Fruit fly (Drosophila melanogaster) whole organism, embryonic: Measurements from ENCODE around the gene MEP-1.

Experiments
- CG11085 ChIP-seq: fragments of 200-800 bp; sonication (Bioruptor generic); IDR thresholded peaks from 2 replicates; pipeline ENCODE4 v1.3.6; 2022; ENCODE audit warnings: missing biosample characterization, missing genetic modification characterization
- CG11560 ChIP-seq: fragments of 200-800 bp; sonication (Bioruptor generic); IDR thresholded peaks from 3 replicates; pipeline ENCODE4 v1.3.6; 2022; ENCODE audit warnings: missing biosample characterization, missing genetic modification characterization
- CG12155 ChIP-seq: fragments of 200-800 bp; sonication (Bioruptor generic); optimal IDR thresholded peaks from 3 replicates; lab custom pipeline; 2016; ENCODE audit warnings: missing biosample characterization, missing genetic modification characterization
- CG14860 ChIP-seq: fragments of 200-800 bp; sonication (Bioruptor generic); IDR thresholded peaks from 3 replicates; pipeline ENCODE4 v1.3.6; 2022; ENCODE audit warnings: missing biosample characterization, missing genetic modification characterization; ENCODE audit not compliant: partially characterized antibody
- CG15269 ChIP-seq: fragments of 200-800 bp; sonication (Bioruptor generic); optimal IDR thresholded peaks from 2 replicates; lab custom pipeline; 2018; ENCODE audit warnings: missing biosample characterization, mild to moderate bottlenecking, missing genetic modification characterization, moderate library complexity
- CG15696 ChIP-seq: fragments of 200-800 bp; sonication (Bioruptor generic); optimal IDR thresholded peaks from 2 replicates; lab custom pipeline; 2019; ENCODE audit warnings: missing biosample characterization, mild to moderate bottlenecking, missing genetic modification characterization, moderate library complexity
- CG1647 ChIP-seq: fragments of 200-800 bp; sonication (Bioruptor generic); optimal IDR thresholded peaks from 3 replicates; lab custom pipeline; 2016; ENCODE audit warnings: missing biosample characterization, missing genetic modification characterization
- CG17328 ChIP-seq: fragments of 200-800 bp; sonication (Bioruptor generic); IDR thresholded peaks from 2 replicates; pipeline ENCODE4 v1.3.6; 2022; ENCODE audit warnings: missing biosample characterization, missing genetic modification characterization
- CG17912 ChIP-seq: fragments of 200-800 bp; sonication (Bioruptor generic); optimal IDR thresholded peaks from 2 replicates; lab custom pipeline; 2018; ENCODE audit warnings: missing biosample characterization, mild to moderate bottlenecking, missing genetic modification characterization
- CG3281 ChIP-seq: fragments of 200-800 bp; sonication (Bioruptor generic); optimal IDR thresholded peaks from 3 replicates; lab custom pipeline; 2017; ENCODE audit warnings: missing biosample characterization, mild to moderate bottlenecking, missing genetic modification characterization
- CG4360 ChIP-seq: fragments of 200-800 bp; sonication (Bioruptor generic); IDR thresholded peaks from 2 replicates; pipeline ENCODE4 v1.3.6; 2022; ENCODE audit warnings: missing biosample characterization, missing genetic modification characterization
- CG4404 ChIP-seq: fragments of 200-800 bp; sonication (Bioruptor generic); IDR thresholded peaks from 2 replicates; pipeline ENCODE4 v1.3.6; 2022; ENCODE audit warnings: missing biosample characterization, missing genetic modification characterization
- CG4730 ChIP-seq: fragments of 200-800 bp; sonication (Bioruptor generic); IDR thresholded peaks from 2 replicates; pipeline ENCODE4 v1.3.6; 2022; ENCODE audit warnings: missing biosample characterization, missing genetic modification characterization
- CG5180 ChIP-seq: fragments of 200-800 bp; sonication (Bioruptor generic); optimal IDR thresholded peaks from 3 replicates; lab custom pipeline; 2017; ENCODE audit warnings: missing biosample characterization, missing genetic modification characterization, mild to moderate bottlenecking, moderate library complexity, missing genetic modification reagents
- CG6175 ChIP-seq: fragments of 200-800 bp; sonication (Bioruptor generic); IDR thresholded peaks from 3 replicates; pipeline ENCODE4 v1.3.6; 2022; ENCODE audit warnings: missing biosample characterization, missing genetic modification characterization
- CG7271 ChIP-seq: fragments of 200-800 bp; sonication (Bioruptor generic); optimal IDR thresholded peaks from 2 replicates; lab custom pipeline; 2018; ENCODE audit warnings: missing biosample characterization, mild to moderate bottlenecking, missing genetic modification characterization, moderate library complexity
- CG7745 ChIP-seq: fragments of 200-800 bp; sonication (Bioruptor generic); optimal IDR thresholded peaks from 2 replicates; lab custom pipeline; 2018; ENCODE audit warnings: missing biosample characterization, mild to moderate bottlenecking, missing genetic modification characterization, moderate library complexity
- CG7786 ChIP-seq: fragments of 200-800 bp; sonication (Bioruptor generic); optimal IDR thresholded peaks from 2 replicates; lab custom pipeline; 2016; ENCODE audit warnings: missing biosample characterization, missing genetic modification characterization
- CG7963 ChIP-seq: fragments of 200-800 bp; sonication (Bioruptor generic); IDR thresholded peaks from 3 replicates; pipeline ENCODE4 v1.3.6; 2022; ENCODE audit warnings: missing biosample characterization, missing genetic modification characterization; ENCODE audit not compliant: partially characterized antibody
- CG8388 ChIP-seq: fragments of 200-800 bp; sonication (Bioruptor generic); optimal IDR thresholded peaks from 2 replicates; lab custom pipeline; 2019; ENCODE audit warnings: missing biosample characterization, mild to moderate bottlenecking, missing genetic modification characterization, moderate library complexity
- CG9932 ChIP-seq: fragments of 200-800 bp; sonication (Bioruptor generic); IDR thresholded peaks from 2 replicates; pipeline ENCODE4 v1.3.6; 2022; ENCODE audit warnings: missing biosample characterization, missing genetic modification characterization
- Camta ChIP-seq: fragments of 200-800 bp; sonication (Bioruptor generic); optimal IDR thresholded peaks from 2 replicates; lab custom pipeline; 2016; ENCODE audit warnings: missing biosample characterization, missing genetic modification characterization
- Doc2 ChIP-seq: fragments of 200-800 bp; sonication (Bioruptor generic); IDR thresholded peaks from 2 replicates; pipeline ENCODE4 v1.3.6; 2022; ENCODE audit warnings: missing biosample characterization, missing genetic modification characterization
- Drgx ChIP-seq: fragments of 200-800 bp; sonication (Bioruptor generic); IDR thresholded peaks from 2 replicates; pipeline ENCODE4 v1.3.6; 2022; ENCODE audit warnings: missing biosample characterization, missing genetic modification characterization
- Fer3 ChIP-seq: fragments of 200-800 bp; sonication (Bioruptor generic); optimal IDR thresholded peaks from 2 replicates; lab custom pipeline; 2018; ENCODE audit warnings: missing biosample characterization, mild to moderate bottlenecking, missing genetic modification characterization, moderate library complexity
- HmgZ ChIP-seq: fragments of 200-800 bp; sonication (Bioruptor generic); optimal IDR thresholded peaks from 2 replicates; lab custom pipeline; 2018; ENCODE audit warnings: missing biosample characterization, mild to moderate bottlenecking, missing genetic modification characterization
- Med ChIP-seq: fragments of 200-800 bp; sonication (Bioruptor generic); peaks from one replicate; lab custom pipeline; 2016; ENCODE audit warnings: missing biosample characterization, missing genetic modification characterization, mild to moderate bottlenecking, inconsistent platforms, moderate library complexity
- Spps ChIP-seq: fragments of 200-800 bp; sonication (Bioruptor generic); optimal IDR thresholded peaks from 2 replicates; lab custom pipeline; 2018; ENCODE audit warnings: missing biosample characterization, mild to moderate bottlenecking, missing genetic modification characterization
- Sry-β ChIP-seq: fragments of 200-800 bp; sonication (Bioruptor generic); optimal IDR thresholded peaks from 2 replicates; lab custom pipeline; 2018; ENCODE audit warnings: missing biosample characterization, mild to moderate bottlenecking, missing genetic modification characterization, moderate library complexity
- Usf ChIP-seq: fragments of 200-800 bp; sonication (Bioruptor generic); optimal IDR thresholded peaks from 2 replicates; lab custom pipeline; 2017; ENCODE audit warnings: missing genotype, missing biosample characterization, missing genetic modification characterization
- YL-1 ChIP-seq: fragments of 200-800 bp; sonication (Bioruptor generic); optimal IDR thresholded peaks from 3 replicates; lab custom pipeline; 2017; ENCODE audit warnings: missing biosample characterization, mild to moderate bottlenecking, missing genetic modification characterization
- amos ChIP-seq: fragments of 200-800 bp; sonication (Bioruptor generic); IDR thresholded peaks from 2 replicates; pipeline ENCODE4 v1.3.6; 2022; ENCODE audit warnings: missing biosample characterization, missing genetic modification characterization; ENCODE audit not compliant: partially characterized antibody
- ap ChIP-seq: fragments of 200-800 bp; sonication (Bioruptor generic); IDR thresholded peaks from 2 replicates; pipeline ENCODE4 v1.3.6; 2022; ENCODE audit warnings: missing biosample characterization, missing genetic modification characterization
- br ChIP-seq: fragments of >200 bp; optimal IDR thresholded peaks from 2 replicates; lab custom pipeline; 2017
- caup ChIP-seq: fragments of 200-800 bp; sonication (Bioruptor generic); optimal IDR thresholded peaks from 3 replicates; lab custom pipeline; 2017; ENCODE audit warnings: missing biosample characterization, mild to moderate bottlenecking, missing genetic modification characterization, moderate library complexity; ENCODE audit not compliant: severe bottlenecking
- cg ChIP-seq: fragments of 200-800 bp; sonication (Bioruptor generic); optimal IDR thresholded peaks from 3 replicates; lab custom pipeline; 2019; ENCODE audit warnings: missing biosample characterization, mild to moderate bottlenecking, missing genetic modification characterization, moderate library complexity
- corto ChIP-seq: fragments of 200-800 bp; sonication (Bioruptor generic); optimal IDR thresholded peaks from 2 replicates; lab custom pipeline; 2016; ENCODE audit warnings: missing biosample characterization, mild to moderate bottlenecking, missing genetic modification characterization, moderate library complexity
- eve ChIP-seq, 2 experiments: fragments of >200 bp; optimal IDR thresholded peaks; 2 replicates each; lab custom pipeline; 2017; ENCODE audit warnings: missing biosample characterization in 2 of 2, missing genetic modification characterization in 2 of 2
- gro ChIP-seq: fragments of 200-800 bp; sonication (Bioruptor generic); optimal IDR thresholded peaks from 2 replicates; lab custom pipeline; 2016; ENCODE audit warnings: missing biosample characterization, missing genetic modification characterization
- hkb ChIP-seq, 2 experiments: fragments of 200-800 bp in 1 of 2; fragments of >200 bp in 1 of 2; sonication (Bioruptor generic) in 1 of 2; IDR thresholded peaks in 1 of 2; optimal IDR thresholded peaks in 1 of 2; 2 replicates each; pipeline versions ENCODE4 v1.3.6 to Lab custom; 2017 to 2022; ENCODE audit warnings: missing biosample characterization in 1 of 2, missing genetic modification characterization in 1 of 2
- otp ChIP-seq: fragments of 200-800 bp; sonication (Bioruptor generic); IDR thresholded peaks from 3 replicates; pipeline ENCODE4, ENCODE4 v1.3.6; 2022; ENCODE audit warnings: missing biosample characterization, missing genetic modification characterization
- pb ChIP-seq: fragments of 200-800 bp; sonication (Bioruptor generic); optimal IDR thresholded peaks from 3 replicates; lab custom pipeline; 2016; ENCODE audit warnings: missing biosample characterization, missing genetic modification characterization
- phol ChIP-seq: fragments of 200-800 bp; sonication (Bioruptor generic); optimal IDR thresholded peaks from 3 replicates; lab custom pipeline; 2018; ENCODE audit warnings: missing biosample characterization, mild to moderate bottlenecking, missing genetic modification characterization, moderate library complexity
- pita ChIP-seq: fragments of 200-800 bp; sonication (Bioruptor generic); optimal IDR thresholded peaks from 2 replicates; lab custom pipeline; 2017; ENCODE audit warnings: missing biosample characterization, mild to moderate bottlenecking, missing genetic modification characterization
- ranshi ChIP-seq: fragments of 200-800 bp; sonication (Bioruptor generic); IDR thresholded peaks from 2 replicates; pipeline ENCODE4 v1.3.6; 2022; ENCODE audit warnings: missing biosample characterization, missing genetic modification characterization
- run ChIP-seq: fragments of 200-800 bp; sonication (Bioruptor generic); optimal IDR thresholded peaks from 3 replicates; lab custom pipeline; 2018; ENCODE audit warnings: missing biosample characterization, mild to moderate bottlenecking, missing genetic modification characterization
- sens ChIP-seq: fragments of 200-800 bp; sonication (Bioruptor generic); peaks from one replicate; lab custom pipeline; 2016; ENCODE audit warnings: missing biosample characterization, missing genetic modification characterization
- tap ChIP-seq: fragments of 200-800 bp; optimal IDR thresholded peaks from 3 replicates; lab custom pipeline; 2019; ENCODE audit warnings: missing biosample characterization, mild to moderate bottlenecking, missing genetic modification characterization, moderate library complexity
- zfh1 ChIP-seq: fragments of 200-800 bp; sonication (Bioruptor generic); IDR thresholded peaks from 3 replicates; pipeline ENCODE4 v1.3.6; 2022; ENCODE audit warnings: missing biosample characterization, missing genetic modification characterization

The MEP-1 gene

dm6 chr3L:2582753-2583536 is 48.6 kb upstream of the MEP-1 start (continued):
- TF ChIP-seq corto (GFP tag; lab: Kevin White, UChicago): peak; percentile 69
- peak; percentile 17 for TF ChIP-seq YL-1
- peak; percentile 90 for TF ChIP-seq phol
- peak; percentile 82; the same call in 1 of the 2 replicates for TF ChIP-seq ap (GFP tag; lab: Robert Waterston, UW)
- TF ChIP-seq CG4730: peak; percentile 76
- no peak for TF ChIP-seq CG7271 (tag; lab: Kevin White, UChicago)
- no peak for TF ChIP-seq amos (GFP tag; lab: Robert Waterston, UW)
- TF ChIP-seq CG14860: no peak
- TF ChIP-seq Doc2 (GFP tag; lab: Robert Waterston, UW): no peak
- TF ChIP-seq Sry-β (GFP tag; lab: Kevin White, UChicago): peak; percentile 60
- TF ChIP-seq CG6175: no peak
- TF ChIP-seq CG4360 (GFP tag; lab: Robert Waterston, UW): peak; percentile 54
- TF ChIP-seq br (lab: Kevin White, UChicago): no peak
- TF ChIP-seq zfh1 (GFP tag; lab: Robert Waterston, UW): peak; percentile 93
- no peak for TF ChIP-seq CG7786 (GFP tag; lab: Kevin White, UChicago)
- TF ChIP-seq CG9932: no peak
- TF ChIP-seq pita (GFP tag; lab: Kevin White, UChicago): no peak
- no peak for TF ChIP-seq CG17912 (GFP tag; lab: Kevin White, UChicago)
- TF ChIP-seq CG12155 (GFP tag; lab: Kevin White, UChicago): peak; percentile 61
- no peak for TF ChIP-seq CG11560 (tag; lab: Robert Waterston, UW)
- peak; percentile 77 for TF ChIP-seq CG5180 (GFP tag; lab: Kevin White, UChicago)
- peak; percentile 37 for TF ChIP-seq CG3281 (GFP tag; lab: Kevin White, UChicago)
- peak in 1 of 2 experiments; percentile 95 for TF ChIP-seq eve (GFP tag; optimal IDR thresholded peaks at IDR 0.05; lab: Kevin White, UChicago)
- peak; percentile 79 for TF ChIP-seq CG1647 (GFP tag; lab: Kevin White, UChicago)
- no peak for TF ChIP-seq HmgZ
- peak; percentile 88 for TF ChIP-seq otp (GFP tag; lab: Robert Waterston, UW)
- TF ChIP-seq sens: peak; percentile 96
- no peak for TF ChIP-seq CG7963
- peak; percentile 83 for TF ChIP-seq CG8388 (GFP tag; lab: Kevin White, UChicago)
- TF ChIP-seq Fer3 (tag; lab: Kevin White, UChicago): peak; percentile 72
- TF ChIP-seq caup: peak; percentile 52
- peak; percentile 38; the same call in 1 of the 2 replicates for TF ChIP-seq CG4404 (GFP tag; lab: Robert Waterston, UW)
- TF ChIP-seq ranshi: peak; percentile 81
- no peak for TF ChIP-seq Usf
- peak; percentile 75 for TF ChIP-seq Spps (tag; lab: Kevin White, UChicago)
- TF ChIP-seq pb (GFP tag; lab: Kevin White, UChicago): peak; percentile 64
- TF ChIP-seq CG11085 (GFP tag; lab: Robert Waterston, UW): no peak
- peak; percentile 88 for TF ChIP-seq CG17328 (GFP tag; lab: Robert Waterston, UW)
- TF ChIP-seq Drgx: peak; percentile 88
- no peak for TF ChIP-seq cg (GFP tag; lab: Kevin White, UChicago)
- peak; percentile 82 for TF ChIP-seq Camta (GFP tag; lab: Kevin White, UChicago)
- peak; percentile 16 for TF ChIP-seq CG15696 (tag; lab: Kevin White, UChicago)
- peak; percentile 81 for TF ChIP-seq run (tag; lab: Kevin White, UChicago)
- TF ChIP-seq CG7745 (tag; lab: Kevin White, UChicago): peak; percentile 46
- peak; percentile 95 for TF ChIP-seq Med (GFP tag; lab: Kevin White, UChicago)
- TF ChIP-seq hkb (optimal IDR thresholded peaks at IDR 0.05; lab: Kevin White, UChicago): no peak
- TF ChIP-seq hkb (GFP tag; IDR thresholded peaks at IDR 0.05; lab: Robert Waterston, UW): peak; percentile 87
- TF ChIP-seq gro (GFP tag; lab: Kevin White, UChicago): peak; percentile 1
- peak; percentile 91 for TF ChIP-seq tap (tag; lab: Kevin White, UChicago)
- TF ChIP-seq CG15269 (tag; lab: Kevin White, UChicago): peak; percentile 80
